Fruit fly (Drosophila melanogaster): ENCODE measurements around the gene Rap1.

dm6 chr3L:1855491-1855890, 6.5 kb downstream of the Rap1 start, which contains the start of gene CNMa:
- TF ChIP-seq Dll (optimal IDR thresholded peaks at IDR 0.05) (no peak), pan (optimal IDR thresholded peaks at IDR 0.05) (no peak), CG8478 (optimal IDR thresholded peaks at IDR 0.05) (no peak), usp (GFP tag; optimal IDR thresholded peaks at IDR 0.05) (no peak), psq (optimal IDR thresholded peaks at IDR 0.05) (no peak)

Measured in whole organism.